Fruit fly (Drosophila melanogaster): ENCODE data around the gene Zdhhc8.

- no peak for TF ChIP-seq Sp1 (GFP tag; optimal IDR thresholded peaks at IDR 0.05)
- no peak for TF ChIP-seq GATAd (GFP tag; optimal IDR thresholded peaks at IDR 0.05)
- no peak for TF ChIP-seq Hr83 (GFP tag; optimal IDR thresholded peaks at IDR 0.05; ENCODE audit: poor library complexity, severe bottlenecking)
- TF ChIP-seq rgr (GFP tag; optimal IDR thresholded peaks at IDR 0.05), result no peak
Observed at dm6 chrX:9349224-9349623, 6.8 kb downstream of the Zdhhc8 start.

Measured in whole organism, wandering third instar larva.